Fruit fly (Drosophila melanogaster): ENCODE measurements around the gene CG43330.

- no peak for TF ChIP-seq Dfd (GFP tag; optimal IDR thresholded peaks at IDR 0.05)
- TF ChIP-seq pan (optimal IDR thresholded peaks at IDR 0.05) = no peak
- no peak for TF ChIP-seq usp (GFP tag; optimal IDR thresholded peaks at IDR 0.05)
- no peak for TF ChIP-seq sage (GFP tag; optimal IDR thresholded peaks at IDR 0.05)
- TF ChIP-seq Myc (optimal IDR thresholded peaks at IDR 0.05) = no peak
- TF ChIP-seq Hr78 (GFP tag; optimal IDR thresholded peaks at IDR 0.05) = no peak
Measured at dm6 chr3L:22471586-22472291, 32.5 kb downstream of the CG43330 start.

All from whole organism, wandering third instar larva.